Worm (Caenorhabditis elegans) whole organism, L4/young adult: ENCODE results near the gene col-130.

Experiments used
- W03F9.2 ChIP-seq: fragments of 150-350 bp; optimal IDR thresholded peaks from 2 replicates; lab custom pipeline; 2014; ENCODE audit warnings: missing biosample characterization, missing genetic modification characterization
- dao-5 ChIP-seq: sonication (generic microtip); optimal IDR thresholded peaks from 2 replicates; lab custom pipeline; 2016; ENCODE audit warnings: missing genotype, missing genetic modification characterization, moderate library complexity, missing compliant biosample characterization
- him-1 ChIP-seq: sonication (generic microtip); optimal IDR thresholded peaks from 2 replicates; lab custom pipeline; 2016; ENCODE audit warnings: missing genotype, missing genetic modification reagents, missing genetic modification characterization, missing compliant biosample characterization

col-130 gene

ce11 chrIV:12408625-12409024, 19.7 kb downstream of the col-130 start, which contains the start of gene dsb-1:
Gene dsb-1, plus strand, starts transcription at chrIV:12408925.
- TF ChIP-seq W03F9.2 (no peak), him-1 (no peak), dao-5 (tag; lab: Kevin White, UChicago) (no peak)

ce11 chrIV:12404137-12404536, 24.2 kb downstream of the col-130 start, which contains the start of gene gex-3:
Gene gex-3, plus strand, starts transcription at chrIV:12404431.
- TF ChIP-seq him-1 (no peak), dao-5 (tag; lab: Kevin White, UChicago) (no peak), W03F9.2 (peak; percentile 94)

- TF ChIP-seq W03F9.2, result no peak
- no peak for TF ChIP-seq him-1
- no peak for TF ChIP-seq dao-5 (tag; lab: Kevin White, UChicago)
Measured at ce11 chrIV:12403440-12403839, 24.9 kb downstream of the col-130 start.

- TF ChIP-seq W03F9.2, result no peak
- no peak for TF ChIP-seq dao-5 (tag; lab: Kevin White, UChicago)
Measured at ce11 chrIV:12399983-12400382, 28.3 kb downstream of the col-130 start.

ce11 chrIV:12398437-12398836, 29.9 kb downstream of the col-130 start, which contains the start of gene acs-20:
Gene acs-20, minus strand, starts transcription at chrIV:12398706.
- no peak for TF ChIP-seq W03F9.2
- TF ChIP-seq dao-5 (tag; lab: Kevin White, UChicago), result no peak
- TF ChIP-seq him-1, result no peak

ce11 chrIV:12396645-12397258, 31.6 kb downstream of the col-130 start:
- TF ChIP-seq W03F9.2, result no peak
- no peak for TF ChIP-seq dao-5 (tag; lab: Kevin White, UChicago)
- TF ChIP-seq him-1, result no peak

- TF ChIP-seq him-1 (peak; percentile 87), dao-5 (tag; lab: Kevin White, UChicago) (no peak), W03F9.2 (peak; percentile 94)
Measured at ce11 chrIV:12391003-12391637, 37.2 kb downstream of the col-130 start, which contains the start of the genes rps-23 and dpm-3. Gene rps-23, minus strand, starts transcription at chrIV:12391053. Gene dpm-3, plus strand, starts transcription at chrIV:12391587.

ce11 chrIV:12389951-12390350, 38.4 kb downstream of the col-130 start, which contains the start of gene spe-45:
Gene spe-45, minus strand, starts transcription at chrIV:12390095.
- TF ChIP-seq dao-5 (tag; lab: Kevin White, UChicago), result no peak
- TF ChIP-seq W03F9.2, result no peak
- TF ChIP-seq him-1, result no peak

ce11 chrIV:12385061-12385460, 43.3 kb downstream of the col-130 start, which contains the start of gene F28D1.6:
Gene F28D1.6, minus strand, starts transcription at chrIV:12385161.
- TF ChIP-seq dao-5 (tag; lab: Kevin White, UChicago) (no peak), W03F9.2 (no peak), him-1 (no peak)

- no peak for TF ChIP-seq him-1
- TF ChIP-seq W03F9.2, result no peak
Measured at ce11 chrIV:12382864-12383263, 45.5 kb downstream of the col-130 start, which contains the start of gene thn-2. Gene thn-2, plus strand, starts transcription at chrIV:12383170.

ce11 chrIV:12379784-12380183, 48.5 kb downstream of the col-130 start, which contains the start of gene thn-1:
Gene thn-1, plus strand, starts transcription at chrIV:12380084.
- TF ChIP-seq dao-5 (tag; lab: Kevin White, UChicago), result no peak
- TF ChIP-seq him-1, result no peak
- no peak for TF ChIP-seq W03F9.2

- TF ChIP-seq dao-5 (tag; lab: Kevin White, UChicago), result no peak
- TF ChIP-seq W03F9.2, result no peak
- TF ChIP-seq him-1, result no peak
Measured at ce11 chrIV:12378919-12379318, 49.4 kb downstream of the col-130 start.
